Worm (Caenorhabditis elegans): ENCODE results near the gene sas-7.

ce11 chrIII:10344762-10345161 is 23.9 kb downstream of the sas-7 start:
- TF ChIP-seq sox-4 (tag; optimal IDR thresholded peaks at IDR 0.05) (no peak), grh-1 (GFP tag; IDR thresholded peaks at IDR 0.05) (no peak), xbp-1 (tag; optimal IDR thresholded peaks at IDR 0.05) (no peak), lir-3 (tag; optimal IDR thresholded peaks at IDR 0.05; ENCODE audit: poor library complexity) (no peak)
